Fruit fly (Drosophila melanogaster): ENCODE measurements around the gene fbp.

- no peak for TF ChIP-seq CG8478 (optimal IDR thresholded peaks at IDR 0.05)
- no peak for TF ChIP-seq CTCF (optimal IDR thresholded peaks at IDR 0.05)
These were observed 24.0 kb upstream of the fbp start for dm6 chr2L:19787930-19788329.
